Worm (Caenorhabditis elegans) whole organism, late embryonic: ENCODE data around the gene F14E5.8.

ENCODE experiments used
- C08G9.2 ChIP-seq: sonication (generic microtip); optimal IDR thresholded peaks from 2 replicates; lab custom pipeline; 2016; ENCODE audit warnings: mild to moderate bottlenecking, missing genetic modification characterization, moderate library complexity, missing compliant biosample characterization
- T23F11.4 ChIP-seq: fragments of 200-800 bp; sonication (Bioruptor generic); optimal IDR thresholded peaks from 2 replicates; lab custom pipeline; 2018; ENCODE audit warnings: mild to moderate bottlenecking, missing genetic modification characterization, missing compliant biosample characterization
- ahr-1 ChIP-seq: sonication (generic microtip); optimal IDR thresholded peaks from 2 replicates; lab custom pipeline; 2016; ENCODE audit warnings: missing genetic modification characterization, missing compliant biosample characterization
- ceh-18 ChIP-seq: sonication (generic microtip); optimal IDR thresholded peaks from 2 replicates; lab custom pipeline; 2016; ENCODE audit warnings: missing genetic modification characterization, missing compliant biosample characterization
- ceh-2 ChIP-seq: sonication (generic microtip); optimal IDR thresholded peaks from 2 replicates; lab custom pipeline; 2016; ENCODE audit warnings: missing genotype, missing genetic modification characterization, missing compliant biosample characterization
- ceh-30 ChIP-seq: fragments of 150-350 bp; optimal IDR thresholded peaks from 2 replicates; lab custom pipeline; 2014; ENCODE audit warnings: missing biosample characterization, missing genetic modification characterization
- ceh-31 ChIP-seq: sonication (generic microtip); optimal IDR thresholded peaks from 2 replicates; lab custom pipeline; 2016; ENCODE audit warnings: missing genetic modification characterization, missing compliant biosample characterization
- ceh-34 ChIP-seq: sonication (generic microtip); optimal IDR thresholded peaks from 2 replicates; lab custom pipeline; 2016; ENCODE audit warnings: mild to moderate bottlenecking, missing genetic modification characterization, missing compliant biosample characterization
- ceh-48 ChIP-seq: sonication (generic microtip); optimal IDR thresholded peaks from 2 replicates; lab custom pipeline; 2016; ENCODE audit warnings: missing genetic modification characterization, inconsistent platforms, missing compliant biosample characterization
- dve-1 ChIP-seq: sonication (generic microtip); optimal IDR thresholded peaks from 2 replicates; lab custom pipeline; 2017; ENCODE audit warnings: antibody characterized with exemption, mild to moderate bottlenecking, missing genetic modification characterization, missing compliant biosample characterization
- elt-2 ChIP-seq: sonication (generic microtip); optimal IDR thresholded peaks from 2 replicates; lab custom pipeline; 2016; ENCODE audit warnings: missing genetic modification reagents, missing genetic modification characterization, missing compliant biosample characterization
- gmeb-2 ChIP-seq: sonication (generic microtip); optimal IDR thresholded peaks from 2 replicates; lab custom pipeline; 2016; ENCODE audit warnings: missing genetic modification characterization, inconsistent platforms, missing compliant biosample characterization
- lim-6 ChIP-seq: sonication (generic microtip); optimal IDR thresholded peaks from 2 replicates; lab custom pipeline; 2016; ENCODE audit warnings: missing genetic modification characterization, missing compliant biosample characterization
- nfya-1 ChIP-seq: sonication (generic microtip); optimal IDR thresholded peaks from 2 replicates; lab custom pipeline; 2017; ENCODE audit warnings: missing genetic modification characterization, mild to moderate bottlenecking, missing compliant biosample characterization, antibody characterized with exemption, moderate library complexity
- nhr-232 ChIP-seq: sonication (generic microtip); optimal IDR thresholded peaks from 2 replicates; lab custom pipeline; 2016; ENCODE audit warnings: missing genetic modification characterization, missing compliant biosample characterization
- pha-4 ChIP-seq: fragments of 150-350 bp; optimal IDR thresholded peaks from 2 replicates; lab custom pipeline; 2018; ENCODE audit warnings: missing biosample characterization, missing genetic modification reagents, missing genetic modification characterization
- rnt-1 ChIP-seq: sonication (generic microtip); optimal IDR thresholded peaks from 2 replicates; lab custom pipeline; 2016; ENCODE audit warnings: missing genetic modification characterization, missing compliant biosample characterization
- sox-2 ChIP-seq: fragments of 200-800 bp; sonication (Bioruptor generic); IDR thresholded peaks from 2 replicates; pipeline ENCODE4 v1.3.6; 2022; ENCODE audit warnings: missing genetic modification reagents, missing genetic modification characterization, missing compliant biosample characterization
- sox-4 ChIP-seq: sonication (generic microtip); optimal IDR thresholded peaks from 2 replicates; lab custom pipeline; 2017; ENCODE audit warnings: mild to moderate bottlenecking, missing genetic modification characterization, inconsistent platforms, missing compliant biosample characterization
- tbx-2 ChIP-seq: sonication (generic microtip); optimal IDR thresholded peaks from 2 replicates; lab custom pipeline; 2016; ENCODE audit warnings: missing genetic modification characterization, missing compliant biosample characterization
- tbx-7 ChIP-seq: sonication (generic microtip); optimal IDR thresholded peaks from 2 replicates; lab custom pipeline; 2016; ENCODE audit warnings: missing genotype, missing genetic modification characterization, missing compliant biosample characterization
- unc-3 ChIP-seq, 2 experiments: fragments of 200-800 bp in 1 of 2; sonication (Bioruptor generic) in 1 of 2; sonication (generic microtip) in 1 of 2; conservative IDR thresholded peaks in 1 of 2; optimal IDR thresholded peaks in 1 of 2; 2 replicates each; pipeline versions ENCODE4 v1.3.6 to Lab custom; 2016 to 2022; ENCODE audit warnings: missing compliant biosample characterization in 2 of 2, missing genetic modification characterization in 2 of 2, missing genetic modification reagents in 1 of 2
- unc-42 ChIP-seq: sonication (generic microtip); optimal IDR thresholded peaks from 2 replicates; lab custom pipeline; 2016; ENCODE audit warnings: missing genotype, missing genetic modification characterization, missing compliant biosample characterization
- unc-55 ChIP-seq: sonication (generic microtip); optimal IDR thresholded peaks from 2 replicates; lab custom pipeline; 2017; ENCODE audit warnings: missing biosample characterization, missing genetic modification reagents, missing genetic modification characterization
- zip-5 ChIP-seq: sonication (generic microtip); optimal IDR thresholded peaks from 2 replicates; lab custom pipeline; 2016; ENCODE audit warnings: missing genetic modification characterization, missing compliant biosample characterization
- ztf-16 ChIP-seq: sonication (generic microtip); optimal IDR thresholded peaks from 2 replicates; lab custom pipeline; 2017; ENCODE audit warnings: missing genetic modification characterization, missing compliant biosample characterization

The F14E5.8 gene

ce11 chrII:8412061-8412721 is 7.7 kb upstream of the F14E5.8 start, which contains the start of gene efl-3 (continued):
- no peak for TF ChIP-seq gmeb-2 (tag; lab: Kevin White, UChicago)
- no peak for TF ChIP-seq ceh-48 (tag; lab: Kevin White, UChicago)
- TF ChIP-seq ceh-2: peak; percentile 22
- TF ChIP-seq ceh-31 (tag; lab: Kevin White, UChicago): no peak
- TF ChIP-seq nfya-1 (tag; lab: Kevin White, UChicago): peak; percentile 22

- TF ChIP-seq nhr-232 (tag; lab: Kevin White, UChicago) (no peak), C08G9.2 (no peak), elt-2 (tag; lab: Kevin White, UChicago) (peak; percentile 65), sox-2 (no peak), zip-5 (tag; lab: Kevin White, UChicago) (no peak)
These were observed 7.0 kb upstream of the F14E5.8 start for ce11 chrII:8412935-8413334.

ce11 chrII:8415035-8415434 is 4.9 kb upstream of the F14E5.8 start:
- TF ChIP-seq tbx-2 (peak; percentile 60), unc-55 (peak; percentile 1), ztf-16 (tag; lab: Kevin White, UChicago) (no peak)

DNA sequence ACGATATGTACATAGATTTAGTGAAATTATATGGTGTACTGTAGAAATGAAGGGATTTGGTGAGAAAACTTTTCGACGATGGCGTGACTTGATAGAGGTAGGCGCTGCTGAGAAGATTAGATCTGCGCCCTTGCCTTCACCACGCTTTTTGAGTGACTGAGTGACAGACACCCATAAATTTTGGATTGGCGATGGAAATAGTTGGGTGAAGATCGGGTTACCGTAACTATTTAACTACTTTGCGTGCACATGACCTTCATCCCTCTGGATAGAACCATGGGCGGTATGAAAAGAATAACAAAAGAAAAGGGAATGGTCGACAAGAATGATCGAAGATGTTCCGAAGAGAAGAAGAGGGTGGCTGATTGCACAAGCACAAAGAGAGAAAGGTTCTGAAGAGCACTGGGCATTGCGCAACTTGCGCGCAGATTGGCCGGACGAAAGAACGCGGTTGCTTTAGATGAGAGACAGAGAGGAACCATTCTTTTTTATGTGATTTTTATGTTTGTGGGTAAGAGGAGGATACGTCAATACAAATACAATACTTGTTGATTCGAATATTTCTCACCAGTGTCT is 4.3 kb upstream of the F14E5.8 start:
- TF ChIP-seq dve-1 (tag; lab: Kevin White, UChicago) (no peak), sox-2 (peak; percentile 22; the same call in 1 of the 2 replicates), elt-2 (tag; lab: Kevin White, UChicago) (peak; percentile 1)
- TF ChIP-seq, all 69 proteins: peak for 2

ce11 chrII:8417059-8417668 is 2.7 kb upstream of the F14E5.8 start, which contains the start of gene fdgt-2:
Gene fdgt-2 (plus strand): TSS chrII:8417618.
- TF ChIP-seq unc-55: peak; percentile 60
- TF ChIP-seq ceh-34 (tag; lab: Kevin White, UChicago): no peak

DNA sequence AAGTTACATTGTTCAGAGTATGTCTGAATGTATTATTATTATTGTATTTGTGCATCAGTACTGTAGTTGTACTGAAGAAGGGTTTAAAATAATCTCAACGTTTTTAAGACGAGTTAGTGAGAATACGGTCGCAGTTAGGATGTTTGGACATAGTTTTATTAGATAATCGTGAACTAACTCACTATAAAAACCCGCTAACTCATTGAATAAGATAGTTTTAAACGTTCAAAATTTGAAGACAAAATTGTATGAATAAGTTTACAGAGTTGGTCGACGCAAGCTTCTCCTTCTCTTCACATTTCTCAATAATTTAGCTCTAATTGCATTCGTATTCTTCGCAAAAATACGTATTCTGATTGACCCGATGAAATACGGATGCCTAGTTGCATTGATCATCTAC is 883 bp upstream of the F14E5.8 start:
- TF ChIP-seq unc-3 (GFP tag; conservative IDR thresholded peaks at IDR 0.05; lab: Robert Waterston, UW) (no peak), unc-3 (tag; optimal IDR thresholded peaks at IDR 0.05; lab: Kevin White, UChicago) (no peak), T23F11.4 (GFP tag; lab: Kevin White, UChicago) (no peak), elt-2 (tag; lab: Kevin White, UChicago) (no peak), sox-4 (tag; lab: Kevin White, UChicago) (no peak), ceh-18 (tag; lab: Kevin White, UChicago) (no peak), rnt-1 (tag; lab: Kevin White, UChicago) (no peak), lim-6 (tag; lab: Kevin White, UChicago) (no peak), nhr-232 (tag; lab: Kevin White, UChicago) (no peak), tbx-7 (tag; lab: Kevin White, UChicago) (no peak), zip-5 (tag; lab: Kevin White, UChicago) (no peak), unc-42 (tag; lab: Kevin White, UChicago) (no peak), ahr-1 (tag; lab: Kevin White, UChicago) (no peak), pha-4 (tag; lab: Kevin White, UChicago) (no peak), ceh-30 (tag; lab: Kevin White, UChicago) (no peak)
